Worm (Caenorhabditis elegans): ENCODE results near the gene clec-144.

clec-144 gene

DNA sequence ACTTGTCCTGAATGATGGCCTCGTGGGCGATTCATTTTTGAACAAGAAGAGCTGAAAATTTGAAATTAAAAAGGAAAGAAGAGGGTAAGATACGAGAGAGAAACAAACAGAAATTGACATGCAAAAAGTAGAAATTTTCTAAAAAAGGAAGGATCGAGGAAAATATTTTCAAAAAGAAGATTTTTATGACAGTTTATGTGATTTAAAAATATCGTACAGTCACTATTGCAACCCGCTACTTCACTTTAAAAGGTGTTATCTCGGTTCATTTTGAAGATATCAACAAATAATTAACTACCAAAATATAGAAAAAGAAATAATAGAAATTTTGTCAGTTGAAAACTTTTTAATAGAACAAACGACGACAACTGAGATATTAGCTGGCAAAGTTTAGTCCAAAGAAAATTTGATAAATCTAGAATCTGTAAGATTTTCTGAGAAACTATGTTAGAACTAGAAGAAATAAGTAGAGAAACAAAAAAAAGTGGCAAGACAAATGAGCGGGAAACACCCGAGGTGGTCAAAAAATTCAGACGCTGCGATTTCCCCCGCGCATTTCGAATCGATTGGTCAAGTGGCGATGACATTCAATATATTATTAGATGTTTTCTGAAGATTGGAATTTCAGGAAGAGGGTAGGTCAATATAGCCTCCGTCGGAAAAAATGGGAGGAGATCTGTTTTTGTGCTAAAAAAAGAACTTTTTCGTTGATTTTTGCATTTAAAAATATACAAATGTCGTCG is 8.6 kb downstream of the clec-144 start, which contains the start of gene Y6D1A.1:
Gene Y6D1A.1 (minus strand): TSS at position 51 of the 743 bp plus-strand sequence.
- TF ChIP-seq ceh-20 (GFP tag; IDR thresholded peaks at IDR 0.05) (no peak), F37D6.2 (tag; optimal IDR thresholded peaks at IDR 0.05) (no peak), unc-62 (GFP tag; optimal IDR thresholded peaks at IDR 0.05 in 1 of 2) (peak in 1 of 2 experiments; percentile 55), unc-62 (tag; optimal IDR thresholded peaks at IDR 0.05) (no peak), fkh-10 (GFP tag; optimal IDR thresholded peaks at IDR 0.05) (no peak)

DNA sequence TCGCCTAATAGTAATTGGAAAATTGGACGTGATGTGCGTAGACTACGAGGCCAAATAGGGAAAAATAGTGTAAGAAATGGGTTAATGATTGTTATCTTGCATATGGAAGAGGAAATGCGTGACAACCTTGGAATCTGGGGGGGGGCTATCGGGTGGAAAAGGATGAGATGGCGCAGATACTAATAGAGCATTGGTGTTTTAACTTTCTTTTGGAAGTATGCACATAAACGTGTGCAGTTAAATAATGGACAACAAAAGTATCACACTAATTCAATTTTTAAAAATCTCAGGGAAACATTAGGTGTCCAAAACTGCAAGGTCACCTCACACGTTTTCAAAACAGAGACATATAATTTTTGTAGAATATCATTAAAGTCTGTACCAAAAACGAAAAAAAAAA is 12.6 kb downstream of the clec-144 start, which contains the start of gene Y6D1A.2:
Gene Y6D1A.2 (minus strand): TSS at position 101 of the 400 bp plus-strand sequence.
- TF ChIP-seq unc-62 (GFP tag; optimal IDR thresholded peaks at IDR 0.05 in 1 of 2), result no peak
- TF ChIP-seq unc-62 (tag; optimal IDR thresholded peaks at IDR 0.05), result no peak
- no peak for TF ChIP-seq ZK337.2 (GFP tag; IDR thresholded peaks at IDR 0.05)
- no peak for TF ChIP-seq lin-15B (tag; optimal IDR thresholded peaks at IDR 0.05)
- TF ChIP-seq tag-97 (GFP tag; IDR thresholded peaks at IDR 0.05), result no peak
- TF ChIP-seq F49E8.2 (tag; optimal IDR thresholded peaks at IDR 0.05; ENCODE audit: borderline replicate concordance), result no peak
- TF ChIP-seq ceh-28 (tag; optimal IDR thresholded peaks at IDR 0.05), result no peak
- TF ChIP-seq dmd-8 (GFP tag; IDR thresholded peaks at IDR 0.05), result no peak
- TF ChIP-seq daf-19 (GFP tag; conservative IDR thresholded peaks at IDR 0.05), result no peak
- no peak for TF ChIP-seq zag-1 (tag; optimal IDR thresholded peaks at IDR 0.05)
- no peak for TF ChIP-seq spr-3 (GFP tag; optimal IDR thresholded peaks at IDR 0.05)
- TF ChIP-seq F37D6.2 (tag; optimal IDR thresholded peaks at IDR 0.05), result no peak
- no peak for TF ChIP-seq dmd-9 (GFP tag; IDR thresholded peaks at IDR 0.05)
- TF ChIP-seq unc-130 (GFP tag; optimal IDR thresholded peaks at IDR 0.05), result no peak

DNA sequence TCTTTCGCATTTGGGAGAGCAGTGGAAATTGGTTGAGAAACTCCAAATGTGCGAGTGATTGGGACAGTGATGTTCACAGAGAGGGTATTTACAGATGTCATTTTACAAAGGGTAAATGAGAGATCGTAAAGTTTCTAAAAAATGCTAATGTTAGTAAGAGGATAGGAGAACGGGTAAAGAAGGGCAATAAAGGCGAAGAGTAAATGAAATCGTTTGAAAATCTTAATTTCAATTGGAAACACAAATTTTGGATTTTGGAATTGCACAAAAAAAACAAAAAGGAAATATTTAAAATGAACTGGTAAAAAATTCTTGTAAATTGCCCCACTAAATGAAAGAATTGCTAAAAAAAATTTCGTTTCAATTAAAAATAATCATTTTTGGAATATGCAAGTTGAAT is 15.9 kb downstream of the clec-144 start, which contains the start of gene pap-3:
Gene pap-3 (minus strand): TSS at position 101 of the 400 bp plus-strand sequence.
- TF ChIP-seq cey-2 (tag; optimal IDR thresholded peaks at IDR 0.05; ENCODE audit: borderline replicate concordance, insufficient read depth) (no peak), snpc-4 (tag; optimal IDR thresholded peaks at IDR 0.05) (no peak), lim-7 (GFP tag; IDR thresholded peaks at IDR 0.05) (no peak), ceh-82 (tag; optimal IDR thresholded peaks at IDR 0.05) (no peak), nhr-76 (tag; optimal IDR thresholded peaks at IDR 0.05) (no peak), aly-2 (tag; optimal IDR thresholded peaks at IDR 0.05) (no peak)

DNA sequence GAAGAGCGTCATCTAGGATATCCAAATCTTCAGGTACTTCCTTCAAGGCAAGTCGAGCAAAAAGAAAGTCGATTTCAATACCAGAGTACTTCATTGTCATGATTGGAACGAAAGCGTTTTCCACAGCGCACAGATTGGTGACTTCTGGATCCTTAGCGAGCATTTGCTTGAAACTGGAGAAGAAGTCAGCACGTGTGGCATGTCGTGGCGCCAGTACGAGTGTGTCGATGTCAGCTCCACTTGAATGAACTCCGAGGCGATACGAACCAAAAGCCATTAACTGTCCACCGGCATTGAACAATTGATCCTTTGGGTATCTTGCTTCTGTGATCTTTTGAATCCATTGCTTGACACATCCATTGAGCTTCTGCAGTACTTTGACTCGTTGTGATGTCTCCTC is 16.4 kb downstream of the clec-144 start:
- TF ChIP-seq nhr-25 (tag; optimal IDR thresholded peaks at IDR 0.05; ENCODE audit: borderline replicate concordance, insufficient read depth), result no peak
- peak; percentile 80 for TF ChIP-seq aha-1 (tag)
- peak in 1 of 2 experiments; percentile 98 for TF ChIP-seq unc-62 (GFP tag; optimal IDR thresholded peaks at IDR 0.05 in 1 of 2)
- TF ChIP-seq unc-62 (tag; optimal IDR thresholded peaks at IDR 0.05), result no peak

DNA sequence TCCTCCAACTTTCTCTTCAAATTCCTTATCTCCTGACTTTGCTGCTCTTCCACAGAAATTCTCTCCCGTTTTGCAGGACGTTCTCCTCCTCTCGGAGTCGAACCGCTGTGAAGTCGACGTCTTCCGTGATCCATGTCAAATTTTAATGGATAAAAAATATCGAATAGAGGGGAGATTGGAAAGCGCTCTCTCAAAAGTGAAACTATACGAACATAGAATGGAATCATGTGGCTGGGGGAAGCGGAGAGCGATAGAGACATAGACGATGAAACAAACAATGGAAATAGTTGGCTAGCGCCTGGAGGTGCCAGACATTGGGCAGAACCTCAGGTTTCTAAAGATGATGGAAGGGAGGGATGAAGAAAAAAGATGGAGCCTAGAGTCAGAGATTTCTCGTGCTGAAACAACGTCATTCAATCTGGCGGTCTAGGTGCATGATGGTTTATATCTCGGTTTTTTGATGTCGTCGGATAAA is 18.4 kb downstream of the clec-144 start, which contains the start of gene F43G6.8:
Gene F43G6.8 (minus strand): TSS at position 198 of the 475 bp plus-strand sequence.
- TF ChIP-seq daf-16 (GFP tag; optimal IDR thresholded peaks at IDR 0.05) (no peak), daf-16 (tag; optimal IDR thresholded peaks at IDR 0.05) (peak; percentile 2), set-16 (GFP tag; IDR thresholded peaks at IDR 0.05) (no peak; the same call in 1 of the 2 replicates), dpl-1 (GFP tag; optimal IDR thresholded peaks at IDR 0.05) (peak; percentile 24), hlh-30 (tag; optimal IDR thresholded peaks at IDR 0.05; ENCODE audit: insufficient read depth) (peak; percentile 95), nhr-6 (tag; optimal IDR thresholded peaks at IDR 0.05) (peak; percentile 23), unc-39 (tag; optimal IDR thresholded peaks at IDR 0.05) (no peak), hmg-1.1 (GFP tag; IDR thresholded peaks at IDR 0.05) (peak; percentile 64), aha-1 (tag) (peak; percentile 75), lir-3 (tag; optimal IDR thresholded peaks at IDR 0.05) (no peak), mep-1 (tag; optimal IDR thresholded peaks at IDR 0.05) (peak; percentile 56), nhr-28 (tag; optimal IDR thresholded peaks at IDR 0.05) (peak; percentile 53), hif-1 (tag; optimal IDR thresholded peaks at IDR 0.05) (peak in 1 of 2 experiments; percentile 48), hlh-11 (tag; optimal IDR thresholded peaks at IDR 0.05) (peak; percentile 74), ama-1 (optimal IDR thresholded peaks at IDR 0.05) (peak; percentile 73), lim-7 (GFP tag; IDR thresholded peaks at IDR 0.05) (no peak), dmd-9 (GFP tag; IDR thresholded peaks at IDR 0.05) (no peak), mes-2 (tag; optimal IDR thresholded peaks at IDR 0.05; ENCODE audit: poor library complexity, severe bottlenecking) (peak; percentile 36), dmd-8 (GFP tag; IDR thresholded peaks at IDR 0.05) (0 out of 2 replicates have a peak, but pooled peaks have one; percentile 18), mdl-1 (tag; optimal IDR thresholded peaks at IDR 0.05) (peak in 1 of 2 experiments; percentile 74), nhr-11 (tag; optimal IDR thresholded peaks at IDR 0.05) (peak; percentile 80), spr-1 (tag; optimal IDR thresholded peaks at IDR 0.05) (no peak)
